Worm (Caenorhabditis elegans) whole organism, L4 larva: ENCODE data around the gene F40G9.14.

Source experiments
- D1046.2 ChIP-seq: fragments of 200-800 bp; sonication (Bioruptor generic); IDR thresholded peaks from 2 replicates; pipeline ENCODE4 v1.3.6; 2022; ENCODE audit warnings: missing genetic modification characterization, missing compliant biosample characterization
- aha-1 ChIP-seq: fragments of 150-350 bp; peaks from one replicate; lab custom pipeline; 2014; ENCODE audit warnings: missing biosample characterization, missing genetic modification characterization
- ceh-28 ChIP-seq: fragments of 150-350 bp; optimal IDR thresholded peaks from 2 replicates; lab custom pipeline; 2014; ENCODE audit warnings: missing biosample characterization, missing genetic modification reagents, missing genetic modification characterization
- dpl-1 ChIP-seq: fragments of 150-350 bp; optimal IDR thresholded peaks from 2 replicates; lab custom pipeline; 2014; ENCODE audit warnings: missing biosample characterization, missing genetic modification reagents, missing genetic modification characterization
- fkh-10 ChIP-seq: fragments of 150-350 bp; optimal IDR thresholded peaks from 2 replicates; lab custom pipeline; 2014; ENCODE audit warnings: missing biosample characterization, missing genetic modification reagents, missing genetic modification characterization
- jun-1 ChIP-seq: fragments of 150-350 bp; optimal IDR thresholded peaks from 2 replicates; lab custom pipeline; 2014; ENCODE audit warnings: missing biosample characterization, missing genetic modification reagents, missing genetic modification characterization
- lin-1 ChIP-seq: fragments of 200-800 bp; sonication (Bioruptor generic); IDR thresholded peaks from 2 replicates; pipeline ENCODE4 v1.3.6; 2022; ENCODE audit warnings: missing genetic modification reagents, missing genetic modification characterization, missing compliant biosample characterization
- lin-38 ChIP-seq: fragments of 200-800 bp; sonication (Bioruptor generic); IDR thresholded peaks from 2 replicates; pipeline ENCODE4 v1.3.6; 2022; ENCODE audit warnings: missing genetic modification reagents, missing genetic modification characterization, missing compliant biosample characterization
- mep-1 ChIP-seq: fragments of 150-350 bp; sonication (generic microtip); optimal IDR thresholded peaks from 3 replicates; lab custom pipeline; 2014; ENCODE audit warnings: missing biosample characterization, missing genetic modification characterization
- nhr-25 ChIP-seq: sonication (generic microtip); optimal IDR thresholded peaks from 2 replicates; lab custom pipeline; 2017; ENCODE audit warnings: missing genetic modification characterization, mild to moderate bottlenecking, missing compliant biosample characterization, antibody characterized with exemption, moderate library complexity, borderline replicate concordance; ENCODE audit not compliant: insufficient read depth
- nhr-77 ChIP-seq: fragments of 150-350 bp; optimal IDR thresholded peaks from 2 replicates; lab custom pipeline; 2014; ENCODE audit warnings: missing biosample characterization, missing genetic modification characterization
- skn-1 ChIP-seq: fragments of 150-350 bp; optimal IDR thresholded peaks from 2 replicates; lab custom pipeline; 2014; ENCODE audit warnings: missing biosample characterization, missing genetic modification characterization

DNA sequence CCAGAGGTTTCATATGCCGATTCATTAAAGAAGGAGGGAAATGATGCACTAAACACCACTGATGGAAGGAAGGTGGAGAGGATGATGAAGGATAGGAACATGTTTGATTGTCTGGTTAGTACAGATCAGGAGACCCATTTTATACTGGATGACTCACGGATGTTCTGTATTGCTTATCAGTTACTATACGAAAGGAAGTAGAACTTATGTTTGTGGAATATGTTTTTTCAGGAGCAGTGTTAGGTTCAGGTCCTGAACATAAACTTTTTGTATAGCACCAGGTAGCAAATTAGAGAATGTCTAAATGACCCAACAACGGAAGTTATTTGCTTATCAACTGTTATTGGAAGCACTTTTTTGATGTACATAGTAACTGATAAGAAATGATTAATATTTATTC lies 1.9 kb downstream of the F40G9.14 start, which contains the start of gene clec-148:
- TF ChIP-seq jun-1 (tag; lab: Kevin White, UChicago) (no peak), skn-1 (tag; lab: Kevin White, UChicago) (no peak), mep-1 (tag; lab: Kevin White, UChicago) (no peak), dpl-1 (GFP tag; lab: Kevin White, UChicago) (no peak), fkh-10 (GFP tag; lab: Kevin White, UChicago) (no peak), D1046.2 (GFP tag; lab: Robert Waterston, UW) (no peak), aha-1 (no peak), lin-38 (GFP tag; lab: Robert Waterston, UW) (no peak), nhr-77 (tag; lab: Kevin White, UChicago) (no peak), lin-1 (GFP tag; lab: Robert Waterston, UW) (no peak), nhr-25 (tag; lab: Kevin White, UChicago) (no peak), ceh-28 (tag; lab: Kevin White, UChicago) (no peak)
